Worm (Caenorhabditis elegans): ENCODE measurements around the gene vps-2.

Gene vps-2

DNA sequence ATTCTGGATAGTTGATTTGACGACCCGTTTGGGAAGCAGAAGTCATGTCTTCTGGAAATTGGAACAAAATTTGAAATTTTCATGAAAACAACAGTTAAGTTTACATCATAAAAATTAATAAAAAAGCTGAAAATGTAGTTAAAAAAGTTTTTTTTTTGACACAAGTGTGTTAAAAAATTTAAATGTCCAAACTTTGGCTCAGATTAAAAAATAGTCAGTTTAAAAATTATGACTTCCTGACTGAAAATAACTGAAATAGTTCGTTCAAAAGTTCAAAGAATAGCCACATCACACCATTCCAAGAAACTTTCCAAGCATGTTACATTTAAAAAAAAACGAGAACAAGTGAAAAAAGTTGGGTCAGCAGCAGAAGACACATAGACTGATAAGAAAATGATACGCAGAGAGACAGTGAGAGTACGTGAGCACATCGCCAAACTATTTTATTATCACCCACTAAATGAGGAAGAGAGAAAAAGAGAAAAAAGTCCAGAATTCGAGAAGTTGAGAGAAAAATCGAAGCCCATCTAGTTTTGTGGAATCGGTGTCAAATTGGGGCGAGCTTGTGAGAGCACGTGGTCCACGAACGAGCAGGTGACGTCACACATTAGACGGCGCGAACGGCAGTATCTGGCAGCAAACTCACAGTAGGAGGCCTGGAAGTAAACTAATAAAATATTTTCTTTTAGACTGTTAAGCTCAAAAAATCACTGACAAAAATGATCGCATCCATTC lies 48.6 kb upstream of the vps-2 start, which contains the start of gene acl-7:
acl-7 (minus strand) TSS at position 51 of the 735 bp plus-strand sequence.
- TF ChIP-seq ztf-4 (tag; optimal IDR thresholded peaks at IDR 0.05) = no peak
- no peak for TF ChIP-seq ceh-16 (tag; optimal IDR thresholded peaks at IDR 0.05)
- no peak for TF ChIP-seq mab-5 (tag; optimal IDR thresholded peaks at IDR 0.05)
- no peak for TF ChIP-seq lin-39 (tag; optimal IDR thresholded peaks at IDR 0.05)
- TF ChIP-seq fos-1 (tag; optimal IDR thresholded peaks at IDR 0.05) = peak; percentile 54
- no peak for TF ChIP-seq lsy-2 (tag; optimal IDR thresholded peaks at IDR 0.05)

DNA sequence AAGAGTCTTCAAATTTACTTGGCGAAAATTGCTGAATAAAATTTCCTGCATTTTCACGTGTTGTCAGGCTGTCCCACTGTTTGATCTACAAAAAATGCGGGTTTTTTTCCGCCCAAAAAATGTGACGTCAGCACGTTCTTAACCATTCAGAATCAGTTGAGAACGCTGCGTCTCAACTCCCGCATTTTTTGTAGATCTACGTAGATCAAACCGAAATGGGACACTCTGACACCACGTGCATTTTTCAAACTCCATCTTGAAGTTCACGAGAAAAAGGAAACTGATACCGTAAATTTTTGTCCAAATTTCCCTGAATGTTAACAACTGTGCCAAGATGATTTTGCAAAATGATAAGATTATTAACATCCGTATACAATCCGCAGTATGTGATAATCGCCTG lies 45.2 kb upstream of the vps-2 start:
- TF ChIP-seq lsy-2 (tag; optimal IDR thresholded peaks at IDR 0.05) (no peak), zag-1 (tag; optimal IDR thresholded peaks at IDR 0.05) (no peak), ztf-4 (tag; optimal IDR thresholded peaks at IDR 0.05) (no peak), ama-1 (optimal IDR thresholded peaks at IDR 0.05) (no peak), aly-2 (tag; optimal IDR thresholded peaks at IDR 0.05) (no peak), skn-1 (tag; optimal IDR thresholded peaks at IDR 0.05) (no peak), dmd-4 (tag; optimal IDR thresholded peaks at IDR 0.05) (no peak), sem-4 (tag; optimal IDR thresholded peaks at IDR 0.05) (no peak), blmp-1 (tag; optimal IDR thresholded peaks at IDR 0.05; ENCODE audit: insufficient read depth) (no peak), ZK546.5 (tag; optimal IDR thresholded peaks at IDR 0.05) (no peak), lin-13 (GFP tag; optimal IDR thresholded peaks at IDR 0.05) (no peak), nhr-11 (tag; optimal IDR thresholded peaks at IDR 0.05) (no peak), sma-3 (GFP tag; optimal IDR thresholded peaks at IDR 0.05) (no peak), nhr-21 (tag; optimal IDR thresholded peaks at IDR 0.05) (no peak), C34F6.9 (tag; optimal IDR thresholded peaks at IDR 0.05) (no peak), lin-11 (tag; optimal IDR thresholded peaks at IDR 0.05) (no peak)

DNA sequence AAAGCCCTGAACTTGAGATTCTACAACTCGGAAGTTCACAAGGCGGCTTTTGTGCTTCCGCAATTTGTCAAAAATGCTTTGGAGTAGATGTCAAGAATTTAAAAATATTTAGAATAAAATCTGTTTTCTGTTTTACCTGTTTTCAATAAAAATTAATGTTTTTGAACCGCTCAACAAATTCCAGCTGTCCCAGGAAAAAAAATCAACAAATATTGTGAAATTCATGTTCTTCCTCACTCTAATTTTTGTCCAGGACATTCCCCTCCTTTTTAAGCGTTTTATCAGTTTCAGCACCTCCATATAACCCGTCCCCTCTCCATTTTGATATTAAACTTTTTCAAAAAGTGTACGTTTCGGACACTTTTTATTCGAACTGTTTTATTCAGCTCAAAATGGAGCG lies 42.7 kb upstream of the vps-2 start, which contains the start of gene Y46G5A.20:
Y46G5A.20 (plus strand) TSS at position 301 of the 400 bp plus-strand sequence.
- TF ChIP-seq fos-1 (tag; optimal IDR thresholded peaks at IDR 0.05) (peak; percentile 5), sma-3 (GFP tag; optimal IDR thresholded peaks at IDR 0.05) (no peak)

DNA sequence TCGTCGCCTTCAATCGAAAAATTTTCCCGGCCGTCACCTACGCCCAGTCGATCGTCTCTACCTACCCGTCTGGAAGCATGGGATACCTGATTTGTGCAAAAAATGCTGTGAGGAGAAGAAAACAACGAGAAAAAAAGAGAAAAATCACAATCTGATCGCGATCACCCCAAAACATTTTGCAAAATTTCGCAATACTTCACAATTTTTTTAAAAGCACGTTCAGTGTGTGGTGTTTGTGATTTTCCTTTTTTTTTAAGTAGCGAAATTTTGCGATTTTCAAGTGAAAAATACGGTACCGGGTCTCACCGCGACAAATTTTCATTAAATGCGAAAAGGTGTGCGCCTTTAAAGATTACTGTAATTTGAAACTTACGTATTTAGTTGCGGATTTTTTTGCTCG lies 41.7 kb upstream of the vps-2 start:
- TF ChIP-seq nhr-237 (tag; optimal IDR thresholded peaks at IDR 0.05) (no peak), sem-4 (tag; optimal IDR thresholded peaks at IDR 0.05) (no peak), dmd-4 (tag; optimal IDR thresholded peaks at IDR 0.05) (no peak), nhr-129 (tag; optimal IDR thresholded peaks at IDR 0.05) (peak; percentile 72)

DNA sequence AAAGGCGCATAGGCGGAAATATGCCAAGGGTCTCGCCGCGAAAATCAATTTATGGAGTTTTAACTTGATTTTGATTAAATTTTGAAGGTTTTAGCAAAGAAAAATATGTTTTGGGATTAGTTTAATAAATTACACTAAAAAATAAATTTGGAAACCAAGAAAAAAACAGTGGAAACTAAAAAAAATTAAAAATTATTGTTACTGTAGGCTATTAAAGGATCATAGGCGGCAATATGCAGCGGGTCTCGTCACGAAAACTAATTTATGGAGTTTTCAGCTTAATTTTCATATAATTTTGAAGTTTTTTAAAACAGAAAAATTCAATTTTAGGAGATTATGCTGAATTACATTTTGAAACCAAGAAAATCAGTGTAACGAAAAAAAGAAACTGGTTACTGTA lies 40.7 kb upstream of the vps-2 start:
- no peak for TF ChIP-seq ZK546.5 (tag; optimal IDR thresholded peaks at IDR 0.05)
- no peak for TF ChIP-seq ceh-16 (tag; optimal IDR thresholded peaks at IDR 0.05)
- no peak for TF ChIP-seq zag-1 (tag; optimal IDR thresholded peaks at IDR 0.05)
- no peak for TF ChIP-seq skn-1 (tag; optimal IDR thresholded peaks at IDR 0.05)
- no peak for TF ChIP-seq elt-3 (tag; optimal IDR thresholded peaks at IDR 0.05)

DNA sequence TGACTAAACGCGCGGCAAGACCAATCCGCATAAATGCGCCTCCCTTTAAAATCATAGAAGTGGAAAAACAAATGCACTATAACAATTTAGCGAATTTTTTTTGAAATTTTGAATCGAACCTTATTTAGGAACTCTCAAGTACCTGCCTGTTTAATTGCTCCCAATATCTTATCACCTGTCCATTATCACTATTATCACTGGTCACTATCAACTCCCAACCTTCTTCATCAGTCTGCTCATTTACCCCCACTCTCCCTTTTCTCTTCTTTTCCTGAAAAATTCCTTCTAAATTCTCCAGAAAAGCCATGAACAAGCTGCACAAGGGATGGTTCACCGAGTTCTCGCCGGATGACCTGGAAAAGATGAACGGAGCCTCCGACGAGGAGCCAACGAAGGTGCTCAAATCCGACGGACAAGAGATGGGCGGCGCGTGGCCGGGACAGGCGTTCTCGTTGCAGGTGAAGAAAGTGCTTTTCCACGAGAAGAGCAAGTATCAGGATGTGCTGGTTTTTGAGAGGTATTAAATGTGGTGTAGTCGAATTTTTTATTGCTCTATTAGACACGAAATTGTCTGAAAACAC lies 38.7 kb upstream of the vps-2 start, which contains the start of gene spds-1:
spds-1 (plus strand) TSS at position 298 of the 581 bp plus-strand sequence.
- TF ChIP-seq lsy-2 (tag; optimal IDR thresholded peaks at IDR 0.05) (no peak), fos-1 (tag; optimal IDR thresholded peaks at IDR 0.05) (peak; percentile 36)

DNA sequence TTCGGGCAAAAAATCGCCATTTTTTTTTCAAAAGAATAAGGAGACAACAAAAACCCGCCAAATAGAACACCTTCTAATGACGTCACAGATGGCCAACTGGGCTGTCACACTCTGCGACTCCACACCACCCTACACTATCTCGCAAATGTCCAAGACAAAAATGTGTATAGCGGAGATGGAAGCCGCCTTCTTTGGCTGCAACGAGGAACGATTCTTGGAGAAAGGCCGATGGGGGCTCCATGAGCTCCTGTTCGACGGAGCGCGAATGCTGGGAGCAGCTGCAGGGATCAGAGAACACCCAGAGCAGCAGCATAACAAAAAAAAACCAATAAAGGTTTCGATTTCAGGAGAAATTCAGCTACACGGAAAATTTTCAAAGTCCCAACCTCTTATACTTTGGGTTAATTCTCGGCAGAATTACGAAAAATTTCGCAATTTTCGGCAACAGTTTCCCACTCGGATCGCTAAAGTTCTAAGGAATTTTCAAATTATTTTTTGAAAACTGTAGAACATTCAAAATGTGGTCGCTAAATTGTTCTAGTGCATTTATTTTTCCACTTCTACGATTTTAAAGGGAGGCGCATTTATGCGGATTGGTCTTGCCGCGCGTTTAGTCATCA lies 37.9 kb upstream of the vps-2 start:
- TF ChIP-seq Y55F3AM.14 (GFP tag; optimal IDR thresholded peaks at IDR 0.05) (no peak), nhr-77 (tag; optimal IDR thresholded peaks at IDR 0.05) (no peak), F13H6.1 (tag; optimal IDR thresholded peaks at IDR 0.05) (peak; percentile 35), ztf-1 (GFP tag; conservative IDR thresholded peaks at IDR 0.05) (no peak), lin-13 (GFP tag; optimal IDR thresholded peaks at IDR 0.05) (peak; percentile 31), mab-5 (tag; optimal IDR thresholded peaks at IDR 0.05) (no peak), alr-1 (tag; optimal IDR thresholded peaks at IDR 0.05) (no peak), lin-11 (tag; optimal IDR thresholded peaks at IDR 0.05) (peak; percentile 45), nhr-129 (tag; optimal IDR thresholded peaks at IDR 0.05) (peak; percentile 54), mdl-1 (tag; optimal IDR thresholded peaks at IDR 0.05) (no peak), lsy-2 (tag; optimal IDR thresholded peaks at IDR 0.05) (peak; percentile 23 to 60), blmp-1 (tag; optimal IDR thresholded peaks at IDR 0.05; ENCODE audit: insufficient read depth) (no peak), fos-1 (tag; optimal IDR thresholded peaks at IDR 0.05) (peak; percentile 11), skn-1 (tag; optimal IDR thresholded peaks at IDR 0.05) (no peak), ztf-11 (tag; optimal IDR thresholded peaks at IDR 0.05) (no peak), crh-2 (tag; optimal IDR thresholded peaks at IDR 0.05) (peak; percentile 13), dmd-4 (tag; optimal IDR thresholded peaks at IDR 0.05) (no peak), ztf-4 (tag; optimal IDR thresholded peaks at IDR 0.05) (no peak), unc-55 (GFP tag; optimal IDR thresholded peaks at IDR 0.05) (peak; percentile 76), zag-1 (tag; optimal IDR thresholded peaks at IDR 0.05) (peak; percentile 2), gmeb-1 (tag; optimal IDR thresholded peaks at IDR 0.05) (no peak), nhr-237 (tag; optimal IDR thresholded peaks at IDR 0.05) (no peak), unc-62 (GFP tag; optimal IDR thresholded peaks at IDR 0.05) (no peak), egl-27 (tag; optimal IDR thresholded peaks at IDR 0.05) (peak; percentile 9), ceh-82 (tag; optimal IDR thresholded peaks at IDR 0.05) (no peak), nhr-21 (tag; optimal IDR thresholded peaks at IDR 0.05) (no peak)
